Fruit fly (Drosophila melanogaster) whole organism, embryonic: ENCODE results near the gene GstO2.

Experiments used
- ATbp ChIP-seq: fragments of 200-800 bp; sonication (Bioruptor generic); optimal IDR thresholded peaks from 2 replicates; lab custom pipeline; 2017; ENCODE audit warnings: missing biosample characterization, mild to moderate bottlenecking, missing genetic modification characterization, missing genetic modification reagents
- Atf3 ChIP-seq: fragments of 200-800 bp; sonication (Bioruptor generic); optimal IDR thresholded peaks from 3 replicates; lab custom pipeline; 2016; ENCODE audit warnings: missing biosample characterization, missing genetic modification characterization
- BtbVII ChIP-seq: fragments of 200-800 bp; sonication (Bioruptor generic); optimal IDR thresholded peaks from 3 replicates; lab custom pipeline; 2017; ENCODE audit warnings: missing biosample characterization, mild to moderate bottlenecking, missing genetic modification characterization
- CG10462 ChIP-seq: fragments of 200-800 bp; sonication (Bioruptor generic); optimal IDR thresholded peaks from 2 replicates; lab custom pipeline; 2016; ENCODE audit warnings: missing biosample characterization, missing genetic modification characterization
- CG11696 ChIP-seq: fragments of 200-800 bp; sonication (Bioruptor generic); IDR thresholded peaks from 2 replicates; pipeline ENCODE4 v1.3.6; 2022; ENCODE audit warnings: missing biosample characterization, missing genetic modification characterization
- CG14441 ChIP-seq: fragments of 200-800 bp; sonication (Bioruptor generic); IDR thresholded peaks from 2 replicates; pipeline ENCODE4 v1.3.6; 2022; ENCODE audit warnings: missing biosample characterization, missing genetic modification characterization
- CG1602 ChIP-seq: fragments of 200-800 bp; sonication (Bioruptor generic); optimal IDR thresholded peaks from 3 replicates; lab custom pipeline; 2016; ENCODE audit warnings: missing biosample characterization, missing genetic modification characterization
- CG17568 ChIP-seq: fragments of 200-800 bp; sonication (Bioruptor generic); optimal IDR thresholded peaks from 2 replicates; lab custom pipeline; 2018; ENCODE audit warnings: missing biosample characterization, mild to moderate bottlenecking, missing genetic modification characterization, moderate library complexity
- CG17612 ChIP-seq: fragments of 200-800 bp; sonication (Bioruptor generic); IDR thresholded peaks from 2 replicates; pipeline ENCODE4 v1.3.6; 2022; ENCODE audit warnings: missing biosample characterization, missing genetic modification characterization
- CG32532 ChIP-seq: fragments of 200-800 bp; sonication (Bioruptor generic); IDR thresholded peaks from 2 replicates; pipeline ENCODE4 v1.3.6; 2022; ENCODE audit warnings: missing biosample characterization, missing genetic modification characterization
- CG34376 ChIP-seq: fragments of 200-800 bp; sonication (Bioruptor generic); optimal IDR thresholded peaks from 2 replicates; lab custom pipeline; 2018; ENCODE audit warnings: missing biosample characterization, mild to moderate bottlenecking, missing genetic modification characterization
- CG42726 ChIP-seq: fragments of 200-800 bp; sonication (Bioruptor generic); IDR thresholded peaks from 2 replicates; pipeline ENCODE4 v1.3.6; 2022; ENCODE audit warnings: missing biosample characterization, missing genetic modification characterization; ENCODE audit not compliant: partially characterized antibody
- CG6813 ChIP-seq: fragments of 200-800 bp; sonication (Bioruptor generic); optimal IDR thresholded peaks from 2 replicates; lab custom pipeline; 2017; ENCODE audit warnings: missing biosample characterization, missing genetic modification characterization, mild to moderate bottlenecking, moderate library complexity, missing genetic modification reagents
- CG7372 ChIP-seq: fragments of 200-800 bp; sonication (Bioruptor generic); IDR thresholded peaks from 2 replicates; pipeline ENCODE4 v1.3.6; 2022; ENCODE audit warnings: missing biosample characterization, missing genetic modification characterization
- CG7786 ChIP-seq: fragments of 200-800 bp; sonication (Bioruptor generic); optimal IDR thresholded peaks from 2 replicates; lab custom pipeline; 2016; ENCODE audit warnings: missing biosample characterization, missing genetic modification characterization
- Dfd ChIP-seq, 2 experiments: fragments of >200 bp; optimal IDR thresholded peaks; 2 replicates each; lab custom pipeline; 2017; ENCODE audit warnings: missing biosample characterization in 2 of 2, missing genetic modification characterization in 2 of 2
- Dip2 ChIP-seq: fragments of 200-800 bp; sonication (Bioruptor generic); IDR thresholded peaks from 2 replicates; pipeline ENCODE4 v1.3.6; 2022; ENCODE audit warnings: missing biosample characterization, missing genetic modification characterization
- Dp ChIP-seq: fragments of 200-800 bp; sonication (Bioruptor generic); optimal IDR thresholded peaks from 2 replicates; lab custom pipeline; 2018; ENCODE audit warnings: missing biosample characterization, mild to moderate bottlenecking, missing genetic modification characterization, moderate library complexity
- Dref ChIP-seq: fragments of 200-800 bp; sonication (Bioruptor generic); IDR thresholded peaks from 2 replicates; pipeline ENCODE4 v1.3.6; 2022; ENCODE audit warnings: missing biosample characterization, missing genetic modification characterization
- Ets97D ChIP-seq: fragments of 200-800 bp; sonication (Bioruptor generic); optimal IDR thresholded peaks from 3 replicates; lab custom pipeline; 2016; ENCODE audit warnings: missing biosample characterization, missing genetic modification characterization
- H15 ChIP-seq: fragments of 200-800 bp; sonication (Bioruptor generic); IDR thresholded peaks from 3 replicates; pipeline ENCODE4 v1.3.6; 2022; ENCODE audit warnings: missing biosample characterization, missing genetic modification characterization
- HHEX ChIP-seq: fragments of 200-800 bp; sonication (Bioruptor generic); optimal IDR thresholded peaks from 3 replicates; lab custom pipeline; 2017; ENCODE audit warnings: missing biosample characterization, mild to moderate bottlenecking, missing genetic modification characterization, missing genetic modification reagents
- HmgZ ChIP-seq: fragments of 200-800 bp; sonication (Bioruptor generic); optimal IDR thresholded peaks from 2 replicates; lab custom pipeline; 2018; ENCODE audit warnings: missing biosample characterization, mild to moderate bottlenecking, missing genetic modification characterization
- Hmx ChIP-seq: fragments of 200-800 bp; sonication (Bioruptor generic); optimal IDR thresholded peaks from 2 replicates; lab custom pipeline; 2016; ENCODE audit warnings: missing biosample characterization, missing genetic modification characterization
- Hr78 ChIP-seq, 2 experiments: fragments of 200-800 bp in 1 of 2; fragments of >200 bp in 1 of 2; sonication (Bioruptor generic) in 1 of 2; optimal IDR thresholded peaks; 2 replicates each; lab custom pipeline; 2017 to 2019; ENCODE audit warnings: missing biosample characterization in 2 of 2, missing genetic modification characterization in 2 of 2, mild to moderate bottlenecking in 1 of 2, moderate library complexity in 1 of 2
- Lpt ChIP-seq: fragments of >200 bp; optimal IDR thresholded peaks from 2 replicates; lab custom pipeline; 2018; ENCODE audit warnings: missing biosample characterization, missing genetic modification characterization
- MESR4 ChIP-seq: fragments of 200-800 bp; sonication (Bioruptor generic); optimal IDR thresholded peaks from 2 replicates; lab custom pipeline; 2018; ENCODE audit warnings: missing biosample characterization, mild to moderate bottlenecking, missing genetic modification characterization, moderate library complexity
- Mad ChIP-seq: fragments of 200-800 bp; sonication (Bioruptor generic); optimal IDR thresholded peaks from 2 replicates; lab custom pipeline; 2016; ENCODE audit warnings: missing biosample characterization, missing genetic modification characterization
- Neu2 ChIP-seq: fragments of 200-800 bp; sonication (Bioruptor generic); optimal IDR thresholded peaks from 3 replicates; lab custom pipeline; 2016; ENCODE audit warnings: missing biosample characterization, missing genetic modification characterization, borderline replicate concordance
- Side ChIP-seq: fragments of 200-800 bp; sonication (Bioruptor generic); optimal IDR thresholded peaks from 2 replicates; lab custom pipeline; 2016; ENCODE audit warnings: missing biosample characterization, missing genetic modification characterization
- Stat92E ChIP-seq, 3 experiments: fragments of >200 bp in 2 of 3; fragments of 200-800 bp in 1 of 3; sonication (Bioruptor generic) in 1 of 3; optimal IDR thresholded peaks; 2 replicates each; lab custom pipeline; 2017 to 2019; ENCODE audit warnings: missing biosample characterization in 3 of 3, missing genetic modification characterization in 3 of 3, mild to moderate bottlenecking in 1 of 3, moderate library complexity in 1 of 3
- Xrp1 ChIP-seq: fragments of 200-800 bp; sonication (Bioruptor generic); IDR thresholded peaks from 2 replicates; pipeline ENCODE4 v1.3.6; 2022; ENCODE audit warnings: missing biosample characterization, missing genetic modification characterization
- ara ChIP-seq: fragments of 200-800 bp; sonication (Bioruptor generic); IDR thresholded peaks from 2 replicates; pipeline ENCODE4 v1.3.6; 2022; ENCODE audit warnings: missing biosample characterization, missing genetic modification characterization
- bab2 ChIP-seq: fragments of 200-800 bp; sonication (Bioruptor generic); optimal IDR thresholded peaks from 2 replicates; lab custom pipeline; 2016; ENCODE audit warnings: missing biosample characterization, missing genetic modification characterization
- bigmax ChIP-seq: fragments of 200-800 bp; sonication (Bioruptor generic); optimal IDR thresholded peaks from 2 replicates; lab custom pipeline; 2018; ENCODE audit warnings: missing biosample characterization, mild to moderate bottlenecking, missing genetic modification characterization
- cg ChIP-seq: fragments of 200-800 bp; sonication (Bioruptor generic); optimal IDR thresholded peaks from 3 replicates; lab custom pipeline; 2019; ENCODE audit warnings: missing biosample characterization, mild to moderate bottlenecking, missing genetic modification characterization, moderate library complexity
- crp ChIP-seq, 2 experiments: fragments of 200-800 bp; sonication (Bioruptor generic); optimal IDR thresholded peaks; 2 replicates in 1 of 2; 3 replicates in 1 of 2; lab custom pipeline; 2017; ENCODE audit warnings: missing biosample characterization in 2 of 2, missing genetic modification characterization in 2 of 2, mild to moderate bottlenecking in 1 of 2, moderate library complexity in 1 of 2
- dmrt99B ChIP-seq: fragments of 200-800 bp; sonication (Bioruptor generic); optimal IDR thresholded peaks from 2 replicates; lab custom pipeline; 2018; ENCODE audit warnings: missing biosample characterization, mild to moderate bottlenecking, missing genetic modification characterization, moderate library complexity
- dysf ChIP-seq: fragments of 200-800 bp; sonication (Bioruptor generic); IDR thresholded peaks from 3 replicates; pipeline ENCODE4 v1.3.6; 2022; ENCODE audit warnings: missing biosample characterization, missing genetic modification characterization
- esg ChIP-seq: fragments of 200-800 bp; sonication (Bioruptor generic); conservative IDR thresholded peaks from 2 replicates; pipeline ENCODE4 v1.3.6; 2022; ENCODE audit warnings: missing biosample characterization, missing genetic modification characterization
- fd102C ChIP-seq: fragments of 200-800 bp; sonication (Bioruptor generic); optimal IDR thresholded peaks from 2 replicates; lab custom pipeline; 2018; ENCODE audit warnings: missing biosample characterization, mild to moderate bottlenecking, missing genetic modification characterization, moderate library complexity
- gem ChIP-seq: fragments of 200-800 bp; sonication (Bioruptor generic); optimal IDR thresholded peaks from 2 replicates; lab custom pipeline; 2019; ENCODE audit warnings: missing biosample characterization, mild to moderate bottlenecking, missing genetic modification characterization, moderate library complexity
- her ChIP-seq: fragments of 200-800 bp; sonication (Bioruptor generic); optimal IDR thresholded peaks from 2 replicates; lab custom pipeline; 2016; ENCODE audit warnings: missing biosample characterization, missing genetic modification characterization
- kah ChIP-seq: fragments of 200-800 bp; sonication (Bioruptor generic); optimal IDR thresholded peaks from 2 replicates; lab custom pipeline; 2018; ENCODE audit warnings: missing biosample characterization, mild to moderate bottlenecking, missing genetic modification characterization
- knrl ChIP-seq: fragments of 200-800 bp; sonication (Bioruptor generic); IDR thresholded peaks from 3 replicates; pipeline ENCODE4 v1.3.6; 2022; ENCODE audit warnings: missing biosample characterization, missing genetic modification characterization; ENCODE audit not compliant: partially characterized antibody
- sim ChIP-seq: fragments of 200-800 bp; sonication (Bioruptor generic); IDR thresholded peaks from 2 replicates; pipeline ENCODE4 v1.3.6; 2022; ENCODE audit warnings: missing biosample characterization, missing genetic modification characterization
- ssp ChIP-seq: fragments of 200-800 bp; sonication (Bioruptor generic); IDR thresholded peaks from 2 replicates; pipeline ENCODE4 v1.3.6; 2022; ENCODE audit warnings: missing biosample characterization, missing genetic modification characterization
- tna ChIP-seq: fragments of 200-800 bp; sonication (Bioruptor generic); IDR thresholded peaks from 2 replicates; pipeline ENCODE4 v1.3.6; 2022; ENCODE audit warnings: missing biosample characterization, missing genetic modification characterization; ENCODE audit not compliant: partially characterized antibody
- wdn ChIP-seq: fragments of 200-800 bp; sonication (Bioruptor generic); IDR thresholded peaks from 2 replicates; pipeline ENCODE4 v1.3.6; 2022; ENCODE audit warnings: missing biosample characterization, missing genetic modification characterization
- zfh1 ChIP-seq: fragments of 200-800 bp; sonication (Bioruptor generic); IDR thresholded peaks from 3 replicates; pipeline ENCODE4 v1.3.6; 2022; ENCODE audit warnings: missing biosample characterization, missing genetic modification characterization

Gene GstO2

DNA sequence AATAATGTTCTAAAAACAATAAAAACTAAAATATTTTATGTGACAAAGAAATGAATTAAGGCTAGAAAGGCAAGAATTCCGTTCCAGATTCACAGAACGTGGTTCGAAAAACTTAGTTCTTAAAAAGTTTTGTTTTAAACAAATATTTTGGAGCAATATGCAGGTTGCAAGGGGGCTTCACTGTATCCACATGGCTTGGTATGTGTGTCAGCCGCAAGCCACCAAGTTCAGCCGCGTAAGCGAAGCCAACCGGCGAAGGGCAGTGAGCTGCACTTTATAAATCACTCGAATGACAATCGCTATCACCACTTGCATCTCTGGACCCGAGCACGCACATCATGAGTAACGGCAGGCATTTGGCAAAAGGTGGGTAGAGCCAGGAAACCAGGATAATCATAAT, 3.0 kb downstream of the GstO2 start, which contains the start of gene se:
TSS of gene se (plus strand) at position 301 of the 400 bp plus-strand sequence.
- TF ChIP-seq BtbVII (GFP tag; lab: Kevin White, UChicago) (no peak), fd102C (GFP tag; lab: Kevin White, UChicago) (no peak), Lpt (GFP tag; lab: Kevin White, UChicago) (no peak), ara (GFP tag; lab: Robert Waterston, UW) (no peak), bab2 (no peak), Hmx (no peak), CG17568 (GFP tag; lab: Kevin White, UChicago) (no peak)

DNA sequence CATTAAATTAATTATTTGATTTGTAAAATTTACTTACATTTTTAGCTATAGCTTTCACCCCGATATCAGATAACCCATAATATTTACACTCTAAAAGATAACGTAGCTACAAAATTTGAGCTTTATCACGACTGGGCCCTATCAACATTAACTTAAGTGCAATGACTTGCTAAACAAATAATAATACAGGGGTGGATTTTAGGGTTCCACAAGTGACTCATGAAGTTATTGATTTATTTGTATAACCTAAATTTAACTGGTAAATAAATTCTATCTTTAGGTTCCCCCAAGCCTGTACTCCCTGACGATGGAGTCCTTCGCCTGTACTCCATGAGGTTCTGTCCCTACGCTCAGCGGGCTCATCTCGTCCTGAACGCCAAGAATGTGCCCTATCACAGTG, 4.1 kb downstream of the GstO2 start:
- TF ChIP-seq Dfd (GFP tag; optimal IDR thresholded peaks at IDR 0.05; lab: Kevin White, UChicago) (no peak), Hr78 (GFP tag; optimal IDR thresholded peaks at IDR 0.05; lab: Kevin White, UChicago) (no peak), Dref (no peak), H15 (GFP tag; lab: Robert Waterston, UW) (no peak), dysf (GFP tag; lab: Robert Waterston, UW) (no peak), zfh1 (GFP tag; lab: Robert Waterston, UW) (no peak), gem (tag; lab: Kevin White, UChicago) (no peak), sim (GFP tag; lab: Robert Waterston, UW) (0 out of 2 replicates have a peak, but pooled peaks have one; percentile 31), CG1602 (no peak), CG7786 (GFP tag; lab: Kevin White, UChicago) (no peak), Stat92E (GFP tag; optimal IDR thresholded peaks at IDR 0.05; lab: Kevin White, UChicago) (no peak), CG34376 (GFP tag; lab: Kevin White, UChicago) (peak; percentile 52), wdn (GFP tag; lab: Robert Waterston, UW) (no peak), her (GFP tag; lab: Kevin White, UChicago) (no peak), tna (GFP tag; lab: Robert Waterston, UW) (no peak), Dp (GFP tag; lab: Kevin White, UChicago) (no peak), CG32532 (GFP tag; lab: Robert Waterston, UW) (no peak), HHEX (GFP tag; lab: Kevin White, UChicago) (peak; percentile 14), esg (GFP tag; lab: Robert Waterston, UW) (no peak), crp (GFP tag; optimal IDR thresholded peaks at IDR 0.05; lab: Kevin White, UChicago) (no peak), CG11696 (GFP tag; lab: Robert Waterston, UW) (no peak), ATbp (GFP tag; lab: Kevin White, UChicago) (no peak), Neu2 (GFP tag; lab: Kevin White, UChicago) (no peak), CG7372 (GFP tag; lab: Robert Waterston, UW) (no peak), MESR4 (GFP tag; lab: Kevin White, UChicago) (no peak), CG14441 (GFP tag; lab: Robert Waterston, UW) (no peak), HmgZ (tag; lab: Kevin White, UChicago) (peak; percentile 28), Atf3 (GFP tag; lab: Kevin White, UChicago) (no peak), Side (GFP tag; lab: Kevin White, UChicago) (no peak), dmrt99B (tag; lab: Kevin White, UChicago) (no peak), Dip2 (GFP tag; lab: Robert Waterston, UW) (no peak), CG42726 (no peak), bigmax (peak; percentile 70), kah (no peak), ssp (no peak), cg (GFP tag; lab: Kevin White, UChicago) (no peak), Xrp1 (GFP tag; lab: Robert Waterston, UW) (no peak), CG10462 (GFP tag; lab: Kevin White, UChicago) (no peak), CG6813 (GFP tag; lab: Kevin White, UChicago) (peak; percentile 4), CG17612 (GFP tag; lab: Robert Waterston, UW) (no peak), Mad (GFP tag; lab: Kevin White, UChicago) (no peak), knrl (GFP tag; lab: Robert Waterston, UW) (no peak), Ets97D (GFP tag; lab: Kevin White, UChicago) (no peak)
